Worm (Caenorhabditis elegans) whole organism, L1 larva: ENCODE data around the gene chil-9.

Experiments used
- pag-3 ChIP-seq: sonication (generic microtip); optimal IDR thresholded peaks from 2 replicates; lab custom pipeline; 2017; ENCODE audit warnings: missing genetic modification characterization, mild to moderate bottlenecking, missing compliant biosample characterization, antibody characterized with exemption, borderline replicate concordance; ENCODE audit not compliant: insufficient read depth
- ztf-11 ChIP-seq, 2 experiments: sonication (generic microtip); optimal IDR thresholded peaks; 2 replicates each; lab custom pipeline; 2016 to 2017; ENCODE audit warnings: missing genetic modification characterization in 2 of 2, missing biosample characterization in 1 of 2, missing compliant biosample characterization in 1 of 2

DNA sequence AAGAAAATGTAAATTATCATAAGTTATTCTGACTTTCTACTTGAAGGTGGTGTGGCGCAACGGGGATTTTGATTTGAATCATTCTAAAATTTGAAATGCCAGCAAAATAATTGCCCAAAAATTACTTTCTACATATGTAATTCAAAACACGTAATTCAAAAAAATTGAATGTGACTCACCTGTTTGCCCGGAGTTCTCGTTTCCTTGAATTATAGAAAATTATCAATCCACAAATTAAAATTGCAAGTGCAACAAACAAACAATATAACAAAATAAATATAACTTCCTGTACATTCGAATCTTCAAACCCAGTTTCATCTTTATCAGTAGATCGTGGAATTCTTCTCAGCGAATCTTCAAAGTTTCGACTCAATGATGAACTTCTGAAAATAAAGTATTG lies 23.1 kb upstream of the chil-9 start:
- TF ChIP-seq pag-3 (tag; lab: Kevin White, UChicago) (no peak), ztf-11 (tag; optimal IDR thresholded peaks at IDR 0.05; lab: Kevin White, UChicago) (no peak)
